Worm (Caenorhabditis elegans) whole organism, midembryonic: ENCODE results near the gene Y2H9A.4.

ENCODE experiments used
- T22C8.4 ChIP-seq: fragments of 200-800 bp; sonication (Bioruptor generic); IDR thresholded peaks from 2 replicates; pipeline ENCODE4 v1.3.6; 2022; ENCODE audit warnings: missing genetic modification characterization, missing compliant biosample characterization
- cog-1 ChIP-seq: sonication (generic microtip); optimal IDR thresholded peaks from 2 replicates; lab custom pipeline; 2016; ENCODE audit warnings: missing genetic modification characterization, missing compliant biosample characterization
- flt-1 ChIP-seq: fragments of 200-800 bp; sonication (Bioruptor generic); IDR thresholded peaks from 2 replicates; pipeline ENCODE4 v1.3.6; 2022; ENCODE audit warnings: missing genetic modification characterization, missing compliant biosample characterization
- klf-2 ChIP-seq: fragments of 200-800 bp; sonication (Bioruptor generic); conservative IDR thresholded peaks from 2 replicates; pipeline ENCODE4 v1.3.6; 2022; ENCODE audit warnings: missing genetic modification reagents, missing genetic modification characterization, missing compliant biosample characterization
- med-1 ChIP-seq: sonication (generic microtip); optimal IDR thresholded peaks from 2 replicates; lab custom pipeline; 2017; ENCODE audit warnings: missing genetic modification characterization, mild to moderate bottlenecking, missing compliant biosample characterization, antibody characterized with exemption, missing genetic modification reagents; ENCODE audit not compliant: insufficient read depth
- ref-1 ChIP-seq: fragments of 200-800 bp; sonication (Bioruptor generic); conservative IDR thresholded peaks from 2 replicates; pipeline ENCODE4 v1.3.6; 2022; ENCODE audit warnings: missing genetic modification reagents, missing genetic modification characterization, missing compliant biosample characterization
- tab-1 ChIP-seq: fragments of 200-800 bp; sonication (Bioruptor generic); IDR thresholded peaks from 2 replicates; pipeline ENCODE4 v1.3.6; 2022; ENCODE audit warnings: missing genetic modification characterization, missing compliant biosample characterization
- ztf-23 ChIP-seq: fragments of 200-800 bp; sonication (Bioruptor generic); IDR thresholded peaks from 2 replicates; pipeline ENCODE4 v1.3.6; 2022; ENCODE audit warnings: missing genetic modification reagents, missing genetic modification characterization, missing compliant biosample characterization
- ztf-29 ChIP-seq: fragments of 200-800 bp; sonication (Bioruptor generic); IDR thresholded peaks from 2 replicates; pipeline ENCODE4 v1.3.6; 2022; ENCODE audit warnings: missing genetic modification reagents, missing genetic modification characterization, missing compliant biosample characterization

The Y2H9A.4 gene

DNA sequence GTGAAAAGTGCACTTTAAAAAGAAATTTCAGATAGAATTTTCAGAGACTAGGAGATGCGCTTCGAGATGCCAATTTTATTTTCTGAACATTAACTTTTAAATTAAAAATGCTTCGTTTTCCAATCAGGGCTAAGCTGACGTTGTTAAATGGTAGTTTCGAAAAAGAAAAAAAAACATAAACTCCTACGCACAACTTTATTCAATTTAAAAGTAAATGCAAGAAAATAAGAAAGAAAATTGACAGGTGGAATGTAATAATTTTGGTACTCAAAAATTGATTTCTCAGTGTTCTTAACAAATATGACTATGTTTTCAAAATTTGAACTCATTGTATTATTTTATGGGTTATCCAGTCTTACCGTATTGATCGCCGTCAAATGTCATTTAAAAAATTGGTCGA is 7.6 kb downstream of the Y2H9A.4 start, which contains the start of gene lurp-2:
TSS of gene lurp-2 (plus strand) at position 301 of the 400 bp plus-strand sequence.
- TF ChIP-seq med-1 (GFP tag; lab: Kevin White, UChicago) (no peak), tab-1 (GFP tag; lab: Robert Waterston, UW) (no peak), ztf-23 (GFP tag; lab: Robert Waterston, UW) (no peak), klf-2 (GFP tag; lab: Robert Waterston, UW) (no peak), ref-1 (GFP tag; lab: Robert Waterston, UW) (no peak), ztf-29 (GFP tag; lab: Robert Waterston, UW) (no peak), T22C8.4 (GFP tag; lab: Robert Waterston, UW) (no peak), flt-1 (GFP tag; lab: Robert Waterston, UW) (no peak), cog-1 (tag; lab: Kevin White, UChicago) (no peak)

DNA sequence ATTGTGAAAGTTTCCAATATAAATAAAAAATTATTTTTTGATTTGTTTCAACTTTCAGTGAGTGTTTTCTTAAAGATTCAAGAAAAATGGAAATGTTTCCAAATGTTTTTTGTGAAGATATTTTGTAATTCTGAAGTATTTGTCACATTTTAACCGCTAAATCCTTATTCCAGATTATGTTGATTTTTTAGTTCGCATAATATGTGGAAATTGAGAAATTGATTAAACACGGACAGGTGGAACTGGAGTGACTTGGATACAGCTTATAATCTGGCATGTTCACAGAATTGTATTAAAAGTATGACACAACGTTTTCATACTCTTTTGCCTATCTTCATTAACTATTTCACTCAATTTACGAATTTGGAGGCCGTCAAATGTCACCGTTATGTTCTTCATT is 9.7 kb downstream of the Y2H9A.4 start, which contains the start of gene lurp-3:
TSS of gene lurp-3 (plus strand) at position 301 of the 400 bp plus-strand sequence.
- TF ChIP-seq ztf-29 (GFP tag; lab: Robert Waterston, UW) (no peak), cog-1 (tag; lab: Kevin White, UChicago) (no peak), tab-1 (GFP tag; lab: Robert Waterston, UW) (no peak), klf-2 (GFP tag; lab: Robert Waterston, UW) (no peak), med-1 (GFP tag; lab: Kevin White, UChicago) (no peak), ref-1 (GFP tag; lab: Robert Waterston, UW) (no peak), ztf-23 (GFP tag; lab: Robert Waterston, UW) (no peak), flt-1 (GFP tag; lab: Robert Waterston, UW) (no peak), T22C8.4 (GFP tag; lab: Robert Waterston, UW) (no peak)

DNA sequence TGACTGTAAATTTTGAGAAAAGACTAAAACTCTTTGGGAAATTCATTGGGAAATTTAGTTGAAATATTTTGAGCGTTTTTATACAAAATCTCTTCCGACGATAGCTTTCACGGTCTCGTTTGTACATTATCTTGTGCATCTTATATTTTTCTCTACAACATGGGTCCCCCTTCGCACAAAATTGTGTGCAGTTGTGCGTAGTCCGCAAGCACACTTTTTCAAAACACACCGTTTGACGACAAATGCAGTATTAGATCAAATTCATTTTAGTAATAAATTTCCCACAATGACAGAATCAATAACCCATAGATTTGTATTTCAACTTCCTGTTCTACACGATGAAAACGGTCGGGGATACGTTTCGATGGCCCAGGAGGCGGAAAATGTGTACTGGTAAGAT is 12.2 kb downstream of the Y2H9A.4 start, which contains the start of gene F25H9.2:
TSS of gene F25H9.2 (plus strand) at position 226 of the 400 bp plus-strand sequence.
- no peak for TF ChIP-seq cog-1 (tag; lab: Kevin White, UChicago)
- TF ChIP-seq klf-2 (GFP tag; lab: Robert Waterston, UW): no peak
- no peak for TF ChIP-seq ref-1 (GFP tag; lab: Robert Waterston, UW)
- no peak for TF ChIP-seq T22C8.4 (GFP tag; lab: Robert Waterston, UW)
- TF ChIP-seq flt-1 (GFP tag; lab: Robert Waterston, UW): no peak
- no peak for TF ChIP-seq ztf-23 (GFP tag; lab: Robert Waterston, UW)
- TF ChIP-seq ztf-29 (GFP tag; lab: Robert Waterston, UW): no peak
- TF ChIP-seq med-1 (GFP tag; lab: Kevin White, UChicago): no peak
- TF ChIP-seq tab-1 (GFP tag; lab: Robert Waterston, UW): no peak

- TF ChIP-seq ref-1 (GFP tag; lab: Robert Waterston, UW): no peak
- no peak for TF ChIP-seq ztf-23 (GFP tag; lab: Robert Waterston, UW)
- no peak for TF ChIP-seq med-1 (GFP tag; lab: Kevin White, UChicago)
- no peak for TF ChIP-seq ztf-29 (GFP tag; lab: Robert Waterston, UW)
- no peak for TF ChIP-seq klf-2 (GFP tag; lab: Robert Waterston, UW)
- no peak for TF ChIP-seq cog-1 (tag; lab: Kevin White, UChicago)
- TF ChIP-seq flt-1 (GFP tag; lab: Robert Waterston, UW): no peak
- TF ChIP-seq tab-1 (GFP tag; lab: Robert Waterston, UW): no peak
- no peak for TF ChIP-seq T22C8.4 (GFP tag; lab: Robert Waterston, UW)
These were observed 13.6 kb downstream of the Y2H9A.4 start, which contains the start of gene bath-39 for ce11 chrV:13459323-13459722. TSS of gene bath-39 (plus strand) at chrV:13459459.

DNA sequence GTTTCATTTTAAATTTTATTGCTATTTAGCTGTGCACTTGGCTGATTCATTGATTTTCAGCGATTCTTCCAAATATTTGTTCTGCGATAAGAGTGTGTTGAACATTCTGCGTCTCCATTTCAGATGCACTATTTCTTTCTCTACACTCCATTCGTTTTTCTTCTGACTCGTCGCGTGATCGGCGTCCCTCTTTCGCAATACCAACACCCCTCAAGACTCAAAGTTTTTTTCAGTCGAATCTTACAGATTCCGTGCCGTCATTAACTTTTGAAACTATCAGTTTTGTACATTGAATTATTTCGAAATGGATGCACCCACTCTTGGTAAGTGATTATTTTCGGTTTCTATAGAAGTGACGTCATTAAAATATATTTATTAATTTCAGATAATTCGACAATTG is 17.3 kb downstream of the Y2H9A.4 start, which contains the start of gene frm-10:
TSS of gene frm-10 (plus strand) at position 234 of the 400 bp plus-strand sequence.
- no peak for TF ChIP-seq flt-1 (GFP tag; lab: Robert Waterston, UW)
- no peak for TF ChIP-seq tab-1 (GFP tag; lab: Robert Waterston, UW)
- no peak for TF ChIP-seq ztf-29 (GFP tag; lab: Robert Waterston, UW)

DNA sequence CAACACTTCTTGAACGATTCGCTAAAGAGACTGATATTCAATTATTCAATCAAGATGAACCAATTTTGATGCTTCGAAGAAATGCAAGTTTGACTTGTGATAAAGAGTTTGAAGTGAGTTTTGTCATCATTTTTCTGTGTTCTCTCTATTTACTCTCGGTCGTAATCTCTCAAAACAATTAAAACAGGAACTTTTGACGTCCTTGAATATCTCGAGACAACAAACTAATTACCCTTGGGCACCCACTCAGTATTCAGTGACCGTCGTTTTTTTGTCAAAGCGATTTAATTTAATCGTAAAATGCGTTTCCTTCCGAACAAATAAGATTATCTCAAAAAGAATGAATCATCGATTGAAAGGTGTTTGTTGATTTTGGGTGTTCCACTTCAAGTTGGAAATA is 18.4 kb downstream of the Y2H9A.4 start:
- TF ChIP-seq ztf-23 (GFP tag; lab: Robert Waterston, UW): no peak

ce11 chrV:13468190-13468765 is 22.6 kb downstream of the Y2H9A.4 start, which contains the start of the genes F25H9.6 and F25H9.7:
TSS of gene F25H9.6 (minus strand) at chrV:13468361.
TSS of gene F25H9.7 (plus strand) at chrV:13468376.
- peak; percentile 31 for TF ChIP-seq cog-1 (tag; lab: Kevin White, UChicago)
- TF ChIP-seq klf-2 (GFP tag; lab: Robert Waterston, UW): no peak
- peak; percentile 76; the same call in 1 of the 2 replicates for TF ChIP-seq ztf-23 (GFP tag; lab: Robert Waterston, UW)
- no peak for TF ChIP-seq ref-1 (GFP tag; lab: Robert Waterston, UW)
- peak; percentile 65; the same call in 1 of the 2 replicates for TF ChIP-seq flt-1 (GFP tag; lab: Robert Waterston, UW)

ce11 chrV:13472062-13472461 is 26.4 kb downstream of the Y2H9A.4 start:
- TF ChIP-seq tab-1 (GFP tag; lab: Robert Waterston, UW): no peak
- no peak for TF ChIP-seq med-1 (GFP tag; lab: Kevin White, UChicago)
- no peak for TF ChIP-seq cog-1 (tag; lab: Kevin White, UChicago)
- no peak for TF ChIP-seq ztf-29 (GFP tag; lab: Robert Waterston, UW)
- TF ChIP-seq klf-2 (GFP tag; lab: Robert Waterston, UW): no peak
- TF ChIP-seq T22C8.4 (GFP tag; lab: Robert Waterston, UW): no peak
- no peak for TF ChIP-seq flt-1 (GFP tag; lab: Robert Waterston, UW)
- TF ChIP-seq ref-1 (GFP tag; lab: Robert Waterston, UW): no peak
- TF ChIP-seq ztf-23 (GFP tag; lab: Robert Waterston, UW): no peak

ce11 chrV:13473467-13473866 is 27.8 kb downstream of the Y2H9A.4 start, which contains the start of gene T10G3.1:
TSS of gene T10G3.1 (minus strand) at chrV:13473679.
- TF ChIP-seq med-1 (GFP tag; lab: Kevin White, UChicago) (no peak), ztf-23 (GFP tag; lab: Robert Waterston, UW) (no peak), klf-2 (GFP tag; lab: Robert Waterston, UW) (no peak), flt-1 (GFP tag; lab: Robert Waterston, UW) (no peak), T22C8.4 (GFP tag; lab: Robert Waterston, UW) (no peak), ref-1 (GFP tag; lab: Robert Waterston, UW) (no peak), tab-1 (GFP tag; lab: Robert Waterston, UW) (no peak), cog-1 (tag; lab: Kevin White, UChicago) (no peak), ztf-29 (GFP tag; lab: Robert Waterston, UW) (no peak)
